Fruit fly (Drosophila melanogaster): ENCODE data around the gene ush.

dm6 chr2L:549637-550036, 73.6 kb downstream of the ush start:
- TF ChIP-seq psq (optimal IDR thresholded peaks at IDR 0.05) (no peak), Myc (optimal IDR thresholded peaks at IDR 0.05) (no peak), h (optimal IDR thresholded peaks at IDR 0.05) (no peak), insv (optimal IDR thresholded peaks at IDR 0.05) (no peak), ttk (optimal IDR thresholded peaks at IDR 0.05) (no peak)
